Worm (Caenorhabditis elegans) whole organism, L4 larva: ENCODE results near the gene zig-11.

Experiments used
- T26A8.4 ChIP-seq: fragments of 200-800 bp; sonication (Bioruptor generic); IDR thresholded peaks from 2 replicates; pipeline ENCODE4 v1.3.6; 2022; ENCODE audit warnings: missing genetic modification characterization, missing compliant biosample characterization
- Y105C5A.15 ChIP-seq: fragments of 200-800 bp; sonication (Bioruptor generic); IDR thresholded peaks from 2 replicates; pipeline ENCODE4 v1.3.6; 2022; ENCODE audit warnings: missing genetic modification characterization, missing compliant biosample characterization
- aha-1 ChIP-seq: fragments of 150-350 bp; peaks from one replicate; lab custom pipeline; 2014; ENCODE audit warnings: missing biosample characterization, missing genetic modification characterization
- ama-1 ChIP-seq: fragments of 150-350 bp; optimal IDR thresholded peaks from 2 replicates; lab custom pipeline; 2014; ENCODE audit warnings: inconsistent platforms, mixed read lengths
- arid-1 ChIP-seq: fragments of 200-800 bp; sonication (Bioruptor generic); conservative IDR thresholded peaks from 2 replicates; pipeline ENCODE4 v1.3.6; 2022; ENCODE audit warnings: missing genetic modification reagents, missing genetic modification characterization, missing compliant biosample characterization
- ceh-28 ChIP-seq: fragments of 150-350 bp; optimal IDR thresholded peaks from 2 replicates; lab custom pipeline; 2014; ENCODE audit warnings: missing biosample characterization, missing genetic modification reagents, missing genetic modification characterization
- ces-1 ChIP-seq: fragments of 150-350 bp; sonication (generic microtip); optimal IDR thresholded peaks from 4 replicates; lab custom pipeline; 2014; ENCODE audit warnings: missing biosample characterization, missing genetic modification reagents, missing genetic modification characterization
- daf-16 ChIP-seq, 3 experiments: sonication (generic microtip); optimal IDR thresholded peaks; 2 replicates each; lab custom pipeline; 2016 to 2017; ENCODE audit warnings: missing genetic modification characterization in 3 of 3, missing genetic modification reagents in 3 of 3, mild to moderate bottlenecking in 2 of 3, missing compliant biosample characterization in 2 of 3, missing biosample characterization in 1 of 3, moderate library complexity in 1 of 3
- daf-19 ChIP-seq: fragments of 200-800 bp; sonication (Bioruptor generic); conservative IDR thresholded peaks from 2 replicates; pipeline ENCODE4 v1.3.6; 2022; ENCODE audit warnings: missing genetic modification characterization, missing compliant biosample characterization
- dmd-6 ChIP-seq: fragments of 200-800 bp; sonication (Bioruptor generic); IDR thresholded peaks from 2 replicates; pipeline ENCODE4 v1.3.6; 2022; ENCODE audit warnings: missing genetic modification reagents, missing genetic modification characterization, missing compliant biosample characterization
- dmd-8 ChIP-seq: fragments of 200-800 bp; sonication (Bioruptor generic); IDR thresholded peaks from 2 replicates; pipeline ENCODE4 v1.3.6; 2022; ENCODE audit warnings: missing genetic modification characterization, missing compliant biosample characterization
- dpl-1 ChIP-seq: fragments of 150-350 bp; optimal IDR thresholded peaks from 2 replicates; lab custom pipeline; 2014; ENCODE audit warnings: missing biosample characterization, missing genetic modification reagents, missing genetic modification characterization
- duxl-1 ChIP-seq: sonication (generic microtip); optimal IDR thresholded peaks from 2 replicates; lab custom pipeline; 2016; ENCODE audit warnings: mild to moderate bottlenecking, missing genetic modification characterization, moderate library complexity, missing compliant biosample characterization; ENCODE audit not compliant: poor library complexity
- dve-1 ChIP-seq: sonication (generic microtip); optimal IDR thresholded peaks from 2 replicates; lab custom pipeline; 2017; ENCODE audit warnings: antibody characterized with exemption, mild to moderate bottlenecking, missing genetic modification characterization, missing compliant biosample characterization; ENCODE audit not compliant: insufficient read depth
- fos-1 ChIP-seq: fragments of 150-350 bp; optimal IDR thresholded peaks from 2 replicates; lab custom pipeline; 2014; ENCODE audit warnings: missing biosample characterization, missing genetic modification characterization
- gei-8 ChIP-seq: fragments of 200-800 bp; sonication (Bioruptor generic); optimal IDR thresholded peaks from 2 replicates; lab custom pipeline; 2018; ENCODE audit warnings: mild to moderate bottlenecking, missing genetic modification characterization, missing compliant biosample characterization
- hlh-11 ChIP-seq: fragments of 200-800 bp; sonication (Bioruptor generic); optimal IDR thresholded peaks from 2 replicates; lab custom pipeline; 2018; ENCODE audit warnings: mild to moderate bottlenecking, missing genetic modification characterization, missing compliant biosample characterization
- hmg-1.1 ChIP-seq: fragments of 200-800 bp; sonication (Bioruptor generic); IDR thresholded peaks from 2 replicates; pipeline ENCODE4 v1.3.6; 2022; ENCODE audit warnings: missing genetic modification reagents, missing genetic modification characterization, missing compliant biosample characterization
- lin-1 ChIP-seq: fragments of 200-800 bp; sonication (Bioruptor generic); IDR thresholded peaks from 2 replicates; pipeline ENCODE4 v1.3.6; 2022; ENCODE audit warnings: missing genetic modification reagents, missing genetic modification characterization, missing compliant biosample characterization
- lin-15B ChIP-seq: fragments of 150-350 bp; sonication (generic microtip); optimal IDR thresholded peaks from 3 replicates; lab custom pipeline; 2014; ENCODE audit warnings: missing biosample characterization, missing genetic modification characterization
- lsy-2 ChIP-seq, 2 experiments: fragments of 150-350 bp in 1 of 2; sonication (generic microtip) in 1 of 2; optimal IDR thresholded peaks; 2 replicates each; lab custom pipeline; 2014 to 2017; ENCODE audit warnings: missing biosample characterization in 2 of 2, missing genetic modification characterization in 2 of 2
- mdt-29 ChIP-seq: fragments of 200-800 bp; sonication (Bioruptor generic); IDR thresholded peaks from 2 replicates; pipeline ENCODE4 v1.3.6; 2022; ENCODE audit warnings: missing genetic modification reagents, missing genetic modification characterization, missing compliant biosample characterization
- mes-2 ChIP-seq: sonication (generic microtip); optimal IDR thresholded peaks from 2 replicates; lab custom pipeline; 2016; ENCODE audit warnings: missing genotype, mild to moderate bottlenecking, missing genetic modification characterization, missing compliant biosample characterization; ENCODE audit not compliant: poor library complexity, severe bottlenecking
- mxl-2 ChIP-seq: fragments of 200-800 bp; sonication (Bioruptor generic); conservative IDR thresholded peaks from 2 replicates; pipeline ENCODE4 v1.3.6; 2022; ENCODE audit warnings: missing genetic modification reagents, missing genetic modification characterization, missing compliant biosample characterization
- mxl-3 ChIP-seq: fragments of 200-800 bp; sonication (Bioruptor generic); optimal IDR thresholded peaks from 2 replicates; lab custom pipeline; 2018; ENCODE audit warnings: mild to moderate bottlenecking, missing genetic modification characterization, missing compliant biosample characterization
- nhr-28 ChIP-seq: fragments of 150-350 bp; optimal IDR thresholded peaks from 2 replicates; lab custom pipeline; 2014; ENCODE audit warnings: missing biosample characterization, missing genetic modification characterization
- nhr-41 ChIP-seq: fragments of 200-800 bp; sonication (Bioruptor generic); IDR thresholded peaks from 2 replicates; pipeline ENCODE4 v1.3.6; 2022; ENCODE audit warnings: missing genetic modification reagents, missing genetic modification characterization, missing compliant biosample characterization
- nhr-76 ChIP-seq: fragments of 150-350 bp; optimal IDR thresholded peaks from 2 replicates; lab custom pipeline; 2014; ENCODE audit warnings: missing biosample characterization, missing genetic modification characterization
- nhr-77 ChIP-seq: fragments of 150-350 bp; optimal IDR thresholded peaks from 2 replicates; lab custom pipeline; 2014; ENCODE audit warnings: missing biosample characterization, missing genetic modification characterization
- php-3 ChIP-seq: fragments of 200-800 bp; sonication (Bioruptor generic); IDR thresholded peaks from 2 replicates; pipeline ENCODE4 v1.3.6; 2022; ENCODE audit warnings: missing genetic modification reagents, missing genetic modification characterization, missing compliant biosample characterization
- pqm-1 ChIP-seq: sonication (generic microtip); optimal IDR thresholded peaks from 2 replicates; lab custom pipeline; 2017; ENCODE audit warnings: missing biosample characterization, missing genetic modification characterization
- rbr-2 ChIP-seq: sonication (generic microtip); optimal IDR thresholded peaks from 2 replicates; lab custom pipeline; 2016; ENCODE audit warnings: missing genotype, missing genetic modification characterization, missing compliant biosample characterization
- saeg-2 ChIP-seq: fragments of 200-800 bp; sonication (Bioruptor generic); IDR thresholded peaks from 2 replicates; pipeline ENCODE4 v1.3.6; 2022; ENCODE audit warnings: missing genetic modification reagents, missing genetic modification characterization, missing compliant biosample characterization
- sdz-12 ChIP-seq: fragments of 200-800 bp; sonication (Bioruptor generic); optimal IDR thresholded peaks from 2 replicates; lab custom pipeline; 2018; ENCODE audit warnings: mild to moderate bottlenecking, missing genetic modification characterization, missing compliant biosample characterization
- set-16 ChIP-seq: fragments of 200-800 bp; sonication (Bioruptor generic); IDR thresholded peaks from 2 replicates; pipeline ENCODE4 v1.3.6; 2022; ENCODE audit warnings: missing genetic modification reagents, missing genetic modification characterization, missing compliant biosample characterization
- spr-3 ChIP-seq: fragments of 200-800 bp; sonication (Bioruptor generic); optimal IDR thresholded peaks from 2 replicates; lab custom pipeline; 2018; ENCODE audit warnings: mild to moderate bottlenecking, missing genetic modification characterization, missing compliant biosample characterization
- unc-39 ChIP-seq: sonication (generic microtip); optimal IDR thresholded peaks from 2 replicates; lab custom pipeline; 2017; ENCODE audit warnings: missing biosample characterization, missing genetic modification characterization
- unc-62 ChIP-seq, 3 experiments: fragments of 150-350 bp in 1 of 3; sonication (generic microtip); optimal IDR thresholded peaks in 2 of 3; peaks in 1 of 3; 1 replicate in 1 of 3; 2 replicates in 2 of 3; lab custom pipeline; 2014 to 2017; ENCODE audit warnings: missing biosample characterization in 3 of 3, missing genetic modification characterization in 3 of 3, missing genetic modification reagents in 3 of 3, missing genotype in 1 of 3
- vab-7 ChIP-seq: fragments of 200-800 bp; sonication (Bioruptor generic); IDR thresholded peaks from 2 replicates; pipeline ENCODE4 v1.3.6; 2022; ENCODE audit warnings: missing genetic modification reagents, missing genetic modification characterization, missing compliant biosample characterization
- zfp-2 ChIP-seq: sonication (generic microtip); optimal IDR thresholded peaks from 2 replicates; lab custom pipeline; 2016; ENCODE audit warnings: mild to moderate bottlenecking, missing genetic modification characterization, missing compliant biosample characterization
- zfp-3 ChIP-seq: fragments of 200-800 bp; sonication (Bioruptor generic); conservative IDR thresholded peaks from 2 replicates; pipeline ENCODE4 v1.3.6; 2022; ENCODE audit warnings: missing genetic modification reagents, missing genetic modification characterization, missing compliant biosample characterization
- ztf-7 ChIP-seq: fragments of 150-350 bp; optimal IDR thresholded peaks from 2 replicates; lab custom pipeline; 2014; ENCODE audit warnings: missing biosample characterization, missing genetic modification characterization

The zig-11 gene

DNA sequence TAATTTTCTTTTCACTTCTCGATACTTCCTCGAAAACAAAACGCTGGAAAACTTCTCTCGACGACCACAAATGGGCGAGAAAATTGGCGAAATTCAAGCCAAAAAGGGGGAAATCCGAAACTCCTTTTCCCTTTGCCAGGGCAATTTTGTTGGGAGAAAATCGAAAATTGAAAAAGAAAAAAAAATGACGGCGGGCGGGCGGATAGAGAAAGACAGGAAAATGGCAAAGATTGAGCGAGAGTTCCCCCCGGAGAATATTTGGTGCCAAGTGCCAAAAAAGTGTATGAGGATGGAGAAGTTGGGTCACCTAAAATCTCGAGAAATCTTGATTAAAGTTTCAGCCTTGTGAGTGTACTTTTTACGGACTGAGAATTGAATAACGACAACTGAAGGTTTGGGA, 4.4 kb downstream of the zig-11 start:
- TF ChIP-seq aha-1 (tag; lab: Kevin White, UChicago), result peak; percentile 92
- TF ChIP-seq zfp-2, result no peak

DNA sequence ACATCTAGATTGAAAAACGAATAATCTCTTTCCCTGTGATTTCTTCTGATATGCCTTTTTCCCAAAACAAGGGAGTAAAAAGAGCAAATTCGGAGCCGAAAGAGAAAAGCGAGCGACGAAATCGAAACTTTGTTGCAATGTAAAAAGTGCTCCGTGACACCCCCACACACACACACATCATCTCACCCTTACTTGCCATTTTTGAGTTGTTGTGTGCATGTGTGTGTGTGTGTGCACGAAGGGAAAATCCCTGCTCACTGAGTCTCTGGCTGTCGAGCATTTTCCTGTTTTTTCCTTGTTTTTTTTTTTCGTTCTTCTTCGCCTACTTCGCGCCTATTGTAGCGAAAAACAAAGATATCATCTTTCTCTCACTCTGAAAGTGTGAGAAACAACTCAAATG, 5.7 kb downstream of the zig-11 start:
- TF ChIP-seq lsy-2 (tag; optimal IDR thresholded peaks at IDR 0.05; lab: Kevin White, UChicago) (peak in 1 of 2 experiments; percentile 11), rbr-2 (peak; percentile 1), ztf-7 (no peak), dpl-1 (no peak), unc-62 (GFP tag; optimal IDR thresholded peaks at IDR 0.05 in 1 of 2; lab: Kevin White, UChicago) (peak in 1 of 2 experiments; percentile 19), unc-62 (tag; optimal IDR thresholded peaks at IDR 0.05; lab: Kevin White, UChicago) (no peak), daf-19 (no peak), hmg-1.1 (GFP tag; lab: Robert Waterston, UW) (peak; percentile 57), unc-39 (tag; lab: Kevin White, UChicago) (no peak), hlh-11 (no peak), mes-2 (tag; lab: Kevin White, UChicago) (peak; percentile 7), gei-8 (GFP tag; lab: Kevin White, UChicago) (no peak), dve-1 (tag; lab: Kevin White, UChicago) (no peak), nhr-41 (GFP tag; lab: Robert Waterston, UW) (no peak)
- TF ChIP-seq, all 104 proteins: peak for 5

ce11 chrV:1883131-1883530, 9.6 kb downstream of the zig-11 start:
- peak; percentile 37 for TF ChIP-seq dve-1 (tag; lab: Kevin White, UChicago)
- TF ChIP-seq nhr-77 (tag; lab: Kevin White, UChicago), result peak; percentile 33
- TF ChIP-seq nhr-28 (tag; lab: Kevin White, UChicago), result peak; percentile 59
- TF ChIP-seq hlh-11, result peak; percentile 47
- TF ChIP-seq lin-1 (GFP tag; lab: Robert Waterston, UW), result no peak
- no peak for TF ChIP-seq daf-16 (GFP tag; optimal IDR thresholded peaks at IDR 0.05; lab: Kevin White, UChicago)
- peak; percentile 78 for TF ChIP-seq daf-16 (tag; optimal IDR thresholded peaks at IDR 0.05; lab: Kevin White, UChicago)
- TF ChIP-seq ama-1 (lab: Kevin White, UChicago), result no peak
- no peak for TF ChIP-seq lin-15B (tag; lab: Kevin White, UChicago)
- peak; percentile 92 for TF ChIP-seq pqm-1

DNA sequence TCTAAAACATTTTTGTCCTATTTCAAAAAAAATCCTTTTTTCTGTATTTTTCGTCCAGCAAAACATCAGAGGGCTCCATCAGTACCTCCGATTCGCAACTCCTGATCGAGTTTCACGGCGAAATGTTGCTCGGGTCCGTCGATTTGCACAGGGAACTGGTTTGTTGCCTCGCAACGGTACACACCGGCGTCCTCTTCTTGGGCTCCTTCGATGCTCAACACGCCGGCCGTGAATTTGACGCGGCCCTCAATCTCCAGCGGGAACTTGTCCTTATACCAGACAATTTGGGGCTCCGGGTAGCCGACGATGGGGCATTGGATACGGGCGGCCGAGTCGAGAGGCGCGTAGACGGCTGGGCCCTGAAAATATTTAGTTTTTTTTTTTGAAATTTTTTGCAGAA, 14.7 kb downstream of the zig-11 start:
- TF ChIP-seq set-16 (GFP tag; lab: Robert Waterston, UW), result peak; percentile 66
- TF ChIP-seq sdz-12, result no peak

DNA sequence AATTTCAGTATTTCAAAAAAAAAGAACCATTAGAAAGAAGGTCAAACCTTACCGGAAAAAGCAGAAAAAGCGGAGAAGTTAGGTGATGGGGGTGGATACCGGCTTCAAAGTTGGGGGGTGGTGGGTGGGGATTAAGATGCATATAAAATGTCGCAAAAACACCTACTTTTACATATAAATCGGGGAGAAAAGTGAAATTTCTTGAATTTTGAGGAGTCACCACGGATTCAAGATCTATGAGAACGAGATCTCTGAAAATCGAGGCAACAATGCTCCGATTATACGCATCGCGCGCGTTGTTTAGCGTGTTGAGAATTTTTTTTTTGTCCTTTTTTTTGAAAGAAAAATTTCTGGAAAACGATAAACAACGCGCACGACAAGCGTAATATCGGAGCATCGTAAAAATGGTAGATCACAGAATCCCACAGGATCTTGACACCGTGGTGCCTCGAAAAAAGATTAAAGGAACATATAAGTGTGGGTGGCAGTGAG, 17.2 kb downstream of the zig-11 start:
- TF ChIP-seq mdt-29 (GFP tag; lab: Robert Waterston, UW) (peak; percentile 61; the same call in 1 of the 2 replicates), dmd-8 (GFP tag; lab: Robert Waterston, UW) (peak; percentile 64; the same call in 1 of the 2 replicates), daf-16 (GFP tag; optimal IDR thresholded peaks at IDR 0.05; lab: Kevin White, UChicago) (no peak), daf-16 (tag; optimal IDR thresholded peaks at IDR 0.05; lab: Kevin White, UChicago) (peak; percentile 10), dmd-6 (peak; percentile 23; the same call in 1 of the 2 replicates), php-3 (GFP tag; lab: Robert Waterston, UW) (peak; percentile 44; the same call in 1 of the 2 replicates), zfp-3 (GFP tag; lab: Robert Waterston, UW) (peak; percentile 77; the same call in 1 of the 2 replicates), duxl-1 (tag; lab: Kevin White, UChicago) (peak; percentile 39), spr-3 (GFP tag; lab: Kevin White, UChicago) (peak; percentile 30), lsy-2 (tag; optimal IDR thresholded peaks at IDR 0.05; lab: Kevin White, UChicago) (peak in 1 of 2 experiments; percentile 60), mxl-2 (GFP tag; lab: Robert Waterston, UW) (no peak), ama-1 (lab: Kevin White, UChicago) (peak; percentile 41), saeg-2 (GFP tag; lab: Robert Waterston, UW) (no peak), ceh-28 (tag; lab: Kevin White, UChicago) (no peak), nhr-76 (tag; lab: Kevin White, UChicago) (no peak), lin-1 (GFP tag; lab: Robert Waterston, UW) (peak; percentile 60; the same call in 1 of the 2 replicates), ces-1 (GFP tag; lab: Kevin White, UChicago) (no peak), vab-7 (peak; percentile 58), hmg-1.1 (GFP tag; lab: Robert Waterston, UW) (no peak), T26A8.4 (GFP tag; lab: Robert Waterston, UW) (peak; percentile 72), arid-1 (GFP tag; lab: Robert Waterston, UW) (peak; percentile 62; the same call in 1 of the 2 replicates), Y105C5A.15 (peak; percentile 67; the same call in 1 of the 2 replicates), mxl-3 (GFP tag; lab: Kevin White, UChicago) (no peak), fos-1 (no peak)
